Worm (Caenorhabditis elegans) whole organism, mixed stage, embryonic: ENCODE data around the gene ndx-9.
A peak's percentile ranks its signal among the peaks of the same experiment; 100 is the strongest.

Experiments used
- M03D4.4 ChIP-seq: sonication (generic microtip); optimal IDR thresholded peaks from 2 replicates; lab custom pipeline; 2017; ENCODE audit warnings: mild to moderate bottlenecking, missing genetic modification characterization, missing compliant biosample characterization
- bed-3 ChIP-seq: fragments of 200-800 bp; sonication (Bioruptor generic); optimal IDR thresholded peaks from 3 replicates; lab custom pipeline; 2018; ENCODE audit warnings: mild to moderate bottlenecking, missing genetic modification characterization, moderate library complexity, missing compliant biosample characterization
- ceh-39 ChIP-seq: fragments of 150-350 bp; optimal IDR thresholded peaks from 2 replicates; lab custom pipeline; 2014; ENCODE audit warnings: missing biosample characterization, missing genetic modification characterization
- ceh-43 ChIP-seq: fragments of 200-800 bp; sonication (Bioruptor generic); optimal IDR thresholded peaks from 2 replicates; lab custom pipeline; 2018; ENCODE audit warnings: mild to moderate bottlenecking, missing genetic modification characterization, moderate library complexity, missing compliant biosample characterization
- ceh-83 ChIP-seq: fragments of 200-800 bp; sonication (Bioruptor generic); optimal IDR thresholded peaks from 2 replicates; lab custom pipeline; 2018; ENCODE audit warnings: mild to moderate bottlenecking, missing genetic modification characterization, missing compliant biosample characterization
- ces-1 ChIP-seq: fragments of 150-350 bp; optimal IDR thresholded peaks from 2 replicates; lab custom pipeline; 2014; ENCODE audit warnings: missing biosample characterization, missing genetic modification reagents, missing genetic modification characterization
- cnd-1 ChIP-seq: fragments of 200-800 bp; sonication (Bioruptor generic); optimal IDR thresholded peaks from 2 replicates; lab custom pipeline; 2018; ENCODE audit warnings: mild to moderate bottlenecking, missing genetic modification characterization, missing compliant biosample characterization
- drap-1 ChIP-seq: fragments of 200-800 bp; sonication (Bioruptor generic); optimal IDR thresholded peaks from 3 replicates; lab custom pipeline; 2018; ENCODE audit warnings: mild to moderate bottlenecking, missing genetic modification characterization, missing compliant biosample characterization
- elt-1 ChIP-seq: sonication (generic microtip); optimal IDR thresholded peaks from 2 replicates; lab custom pipeline; 2017; ENCODE audit warnings: missing genetic modification characterization, mild to moderate bottlenecking, missing compliant biosample characterization, antibody characterized with exemption, moderate library complexity, borderline replicate concordance; ENCODE audit not compliant: insufficient read depth
- elt-3 ChIP-seq: fragments of 150-350 bp; optimal IDR thresholded peaks from 2 replicates; lab custom pipeline; 2014; ENCODE audit warnings: missing biosample characterization, missing genetic modification characterization
- flh-1 ChIP-seq: fragments of 200-800 bp; sonication (Bioruptor generic); optimal IDR thresholded peaks from 2 replicates; lab custom pipeline; 2018; ENCODE audit warnings: mild to moderate bottlenecking, missing genetic modification characterization, moderate library complexity, missing compliant biosample characterization
- ham-2 ChIP-seq: fragments of 200-800 bp; sonication (Bioruptor generic); optimal IDR thresholded peaks from 2 replicates; lab custom pipeline; 2018; ENCODE audit warnings: mild to moderate bottlenecking, missing genetic modification characterization, missing compliant biosample characterization
- hlh-1 ChIP-seq: fragments of 150-350 bp; optimal IDR thresholded peaks from 2 replicates; lab custom pipeline; 2014; ENCODE audit warnings: missing biosample characterization, missing genetic modification reagents, missing genetic modification characterization
- lin-13 ChIP-seq: fragments of 150-350 bp; optimal IDR thresholded peaks from 2 replicates; lab custom pipeline; 2014; ENCODE audit warnings: missing biosample characterization, missing genetic modification characterization
- lin-32 ChIP-seq: fragments of 200-800 bp; sonication (Bioruptor generic); optimal IDR thresholded peaks from 2 replicates; lab custom pipeline; 2018; ENCODE audit warnings: mild to moderate bottlenecking, missing genetic modification characterization, missing compliant biosample characterization
- mab-5 ChIP-seq: fragments of 150-350 bp; optimal IDR thresholded peaks from 2 replicates; lab custom pipeline; 2014; ENCODE audit warnings: missing biosample characterization, missing genetic modification characterization
- mep-1 ChIP-seq: fragments of 150-350 bp; optimal IDR thresholded peaks from 2 replicates; lab custom pipeline; 2017; ENCODE audit warnings: missing biosample characterization, missing genetic modification reagents, missing genetic modification characterization, inconsistent platforms
- mls-2 ChIP-seq: sonication (generic microtip); optimal IDR thresholded peaks from 2 replicates; lab custom pipeline; 2016; ENCODE audit warnings: mild to moderate bottlenecking, missing genetic modification characterization, moderate library complexity, missing compliant biosample characterization
- nhr-12 ChIP-seq: fragments of 150-350 bp; optimal IDR thresholded peaks from 2 replicates; lab custom pipeline; 2014; ENCODE audit warnings: missing biosample characterization, missing genetic modification characterization
- nhr-2 ChIP-seq: fragments of 150-350 bp; optimal IDR thresholded peaks from 2 replicates; lab custom pipeline; 2014; ENCODE audit warnings: missing biosample characterization, missing genetic modification characterization
- nhr-237 ChIP-seq: fragments of 150-350 bp; optimal IDR thresholded peaks from 2 replicates; lab custom pipeline; 2014; ENCODE audit warnings: missing biosample characterization, missing genetic modification characterization
- nhr-28 ChIP-seq: fragments of 150-350 bp; optimal IDR thresholded peaks from 2 replicates; lab custom pipeline; 2014; ENCODE audit warnings: missing biosample characterization, missing genetic modification characterization
- nhr-76 ChIP-seq: sonication (generic microtip); optimal IDR thresholded peaks from 2 replicates; lab custom pipeline; 2017; ENCODE audit warnings: missing biosample characterization, missing genetic modification characterization
- pha-4 ChIP-seq: fragments of 150-350 bp; optimal IDR thresholded peaks from 2 replicates; lab custom pipeline; 2018; ENCODE audit warnings: missing biosample characterization, missing genetic modification reagents, missing genetic modification characterization
- snpc-4 ChIP-seq: fragments of 150-350 bp; optimal IDR thresholded peaks from 2 replicates; lab custom pipeline; 2014; ENCODE audit warnings: missing biosample characterization, missing genetic modification characterization
- sptf-1 ChIP-seq: sonication (generic microtip); optimal IDR thresholded peaks from 2 replicates; lab custom pipeline; 2017; ENCODE audit warnings: mild to moderate bottlenecking, missing genetic modification characterization, moderate library complexity, missing compliant biosample characterization
- tbx-8 ChIP-seq: fragments of 200-800 bp; sonication (Bioruptor generic); optimal IDR thresholded peaks from 2 replicates; lab custom pipeline; 2018; ENCODE audit warnings: mild to moderate bottlenecking, missing genetic modification characterization, moderate library complexity, missing compliant biosample characterization
- unc-120 ChIP-seq: sonication (generic microtip); optimal IDR thresholded peaks from 2 replicates; lab custom pipeline; 2017; ENCODE audit warnings: missing genetic modification characterization, missing compliant biosample characterization; ENCODE audit not compliant: poor library complexity, severe bottlenecking
- unc-39 ChIP-seq: fragments of 150-350 bp; optimal IDR thresholded peaks from 2 replicates; lab custom pipeline; 2014; ENCODE audit warnings: missing biosample characterization, missing genetic modification characterization
- unc-62 ChIP-seq: fragments of 150-350 bp; optimal IDR thresholded peaks from 2 replicates; lab custom pipeline; 2014; ENCODE audit warnings: missing biosample characterization, missing genetic modification reagents, missing genetic modification characterization
- zip-8 ChIP-seq: fragments of 150-350 bp; optimal IDR thresholded peaks from 2 replicates; lab custom pipeline; 2014; ENCODE audit warnings: missing biosample characterization, missing genetic modification characterization
- ztf-11 ChIP-seq: fragments of 150-350 bp; optimal IDR thresholded peaks from 2 replicates; lab custom pipeline; 2014; ENCODE audit warnings: missing biosample characterization, missing genetic modification characterization

Gene ndx-9

DNA sequence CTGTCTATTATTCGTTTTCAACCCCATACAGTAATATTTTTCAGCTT, 26.6 kb upstream of the ndx-9 start, which contains the start of gene kdin-1:
Gene kdin-1 (plus strand): TSS at position 38 of the 47 bp plus-strand sequence.
- TF ChIP-seq nhr-2 (no peak), ztf-11 (tag; lab: Kevin White, UChicago) (no peak), elt-3 (no peak), lin-32 (GFP tag; lab: Kevin White, UChicago) (no peak), elt-1 (tag; lab: Kevin White, UChicago) (no peak), unc-120 (tag; lab: Kevin White, UChicago) (no peak), ceh-39 (no peak), tbx-8 (GFP tag; lab: Kevin White, UChicago) (no peak), zip-8 (no peak), ceh-83 (GFP tag; lab: Kevin White, UChicago) (no peak), nhr-237 (tag; lab: Kevin White, UChicago) (no peak)

- TF ChIP-seq elt-1 (tag; lab: Kevin White, UChicago) (no peak), lin-32 (GFP tag; lab: Kevin White, UChicago) (no peak), pha-4 (no peak), cnd-1 (tag; lab: Kevin White, UChicago) (no peak), ham-2 (GFP tag; lab: Kevin White, UChicago) (no peak), nhr-237 (tag; lab: Kevin White, UChicago) (no peak), mab-5 (tag; lab: Kevin White, UChicago) (no peak), ceh-43 (no peak), unc-39 (tag; lab: Kevin White, UChicago) (no peak), bed-3 (GFP tag; lab: Kevin White, UChicago) (no peak), ztf-11 (tag; lab: Kevin White, UChicago) (no peak), snpc-4 (tag; lab: Kevin White, UChicago) (no peak), unc-62 (GFP tag; lab: Kevin White, UChicago) (no peak), drap-1 (GFP tag; lab: Kevin White, UChicago) (no peak), lin-13 (tag; lab: Kevin White, UChicago) (no peak)
These were observed 26.4 kb upstream of the ndx-9 start for ce11 chrIV:11038218-11038617.

ce11 chrIV:11037118-11037719, 25.4 kb upstream of the ndx-9 start:
- TF ChIP-seq nhr-28 (tag; lab: Kevin White, UChicago) (no peak), ces-1 (peak; percentile 40), nhr-12 (tag; lab: Kevin White, UChicago) (no peak)

DNA sequence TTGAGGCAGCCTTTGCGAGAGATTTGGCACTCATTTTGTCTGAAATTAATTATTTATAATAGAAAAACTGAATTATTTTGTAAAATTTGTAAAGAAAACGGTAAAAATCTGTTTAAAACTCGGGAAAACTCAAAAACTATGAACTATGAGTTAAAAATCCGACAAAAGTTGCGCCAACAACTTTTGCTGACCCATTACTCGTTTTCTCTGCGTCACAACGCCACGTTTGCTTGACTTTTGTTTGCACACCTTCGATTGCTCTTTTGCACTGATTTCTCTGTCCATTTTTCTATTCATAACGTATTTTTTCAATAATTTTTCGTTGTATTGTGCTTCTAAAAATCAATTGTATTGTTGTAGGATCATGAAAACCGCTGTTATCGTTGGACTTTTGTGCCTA, 24.4 kb upstream of the ndx-9 start, which contains the start of gene fkb-1:
Gene fkb-1 (plus strand): TSS at position 361 of the 400 bp plus-strand sequence.
- TF ChIP-seq hlh-1 (tag; lab: Kevin White, UChicago) (peak; percentile 3), elt-3 (no peak), lin-13 (tag; lab: Kevin White, UChicago) (peak; percentile 80), mep-1 (tag; lab: Kevin White, UChicago) (peak; percentile 5), M03D4.4 (tag; lab: Kevin White, UChicago) (no peak), snpc-4 (tag; lab: Kevin White, UChicago) (no peak)
- TF ChIP-seq, all 35 proteins: peak for 3

DNA sequence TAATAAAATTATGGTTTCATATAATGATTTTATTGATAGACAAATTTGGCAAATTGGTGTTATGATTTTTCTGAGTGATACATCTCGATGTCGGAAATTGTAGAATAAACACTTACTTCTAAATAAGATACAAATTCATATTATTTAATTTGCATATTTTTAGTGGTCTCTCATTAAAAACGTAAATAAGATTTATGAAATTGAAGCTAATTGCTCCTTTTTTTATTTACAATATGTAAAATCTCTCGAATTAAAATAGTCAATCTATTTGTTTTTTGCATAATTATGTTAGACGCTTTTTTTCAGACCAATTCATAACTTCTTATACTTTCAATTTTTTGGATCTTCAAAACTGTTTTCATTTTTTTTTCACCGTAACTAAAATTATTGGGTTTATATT, 20.5 kb upstream of the ndx-9 start, which contains the start of gene hrg-6:
Gene hrg-6 (plus strand): TSS at position 301 of the 400 bp plus-strand sequence.
- TF ChIP-seq ztf-11 (tag; lab: Kevin White, UChicago): no peak
- no peak for TF ChIP-seq mls-2 (tag; lab: Kevin White, UChicago)
- TF ChIP-seq lin-13 (tag; lab: Kevin White, UChicago): no peak

DNA sequence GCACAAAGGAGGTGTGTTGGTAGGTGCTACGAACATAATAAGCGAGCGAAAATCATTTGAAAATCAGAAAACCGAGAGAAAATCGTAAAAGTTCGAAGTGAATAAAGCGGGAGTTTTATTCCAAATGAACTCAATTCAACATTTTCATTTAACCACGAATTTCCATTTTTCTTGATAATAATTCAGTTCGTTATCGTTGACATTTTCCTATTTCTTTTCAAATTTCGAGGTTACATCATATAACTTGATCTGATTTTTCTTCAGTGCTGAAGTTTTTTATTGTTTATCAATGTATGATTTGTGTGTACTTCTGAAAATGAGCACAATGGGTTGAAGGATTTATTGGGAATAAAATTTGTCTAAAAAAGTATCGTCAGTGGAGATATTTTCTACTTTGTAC, 19.8 kb upstream of the ndx-9 start:
- TF ChIP-seq sptf-1 (tag; lab: Kevin White, UChicago) (no peak), snpc-4 (tag; lab: Kevin White, UChicago) (no peak), ceh-83 (GFP tag; lab: Kevin White, UChicago) (no peak), ceh-43 (no peak), unc-120 (tag; lab: Kevin White, UChicago) (no peak), nhr-76 (tag; lab: Kevin White, UChicago) (no peak), nhr-2 (no peak), ceh-39 (no peak), tbx-8 (GFP tag; lab: Kevin White, UChicago) (no peak), elt-1 (tag; lab: Kevin White, UChicago) (no peak), flh-1 (no peak), unc-62 (GFP tag; lab: Kevin White, UChicago) (no peak), hlh-1 (tag; lab: Kevin White, UChicago) (no peak), zip-8 (no peak), nhr-12 (tag; lab: Kevin White, UChicago) (no peak)
